Fruit fly (Drosophila melanogaster) whole organism, wandering third instar larva: ENCODE measurements around the gene CG13837.

Experiments
- Abd-B ChIP-seq: fragments of >200 bp; optimal IDR thresholded peaks from 2 replicates; lab custom pipeline; 2017; ENCODE audit warnings: missing biosample characterization, missing genetic modification characterization
- CG9705 ChIP-seq: fragments of 200-800 bp; sonication (Bioruptor generic); optimal IDR thresholded peaks from 2 replicates; lab custom pipeline; 2018; ENCODE audit warnings: missing biosample characterization, mild to moderate bottlenecking, missing genetic modification characterization
- CrebA ChIP-seq: fragments of 200-800 bp; sonication (Bioruptor generic); optimal IDR thresholded peaks from 2 replicates; lab custom pipeline; 2016; ENCODE audit warnings: missing biosample characterization, mild to moderate bottlenecking, missing genetic modification characterization, borderline replicate concordance
- Dfd ChIP-seq: fragments of >200 bp; optimal IDR thresholded peaks from 2 replicates; lab custom pipeline; 2017; ENCODE audit warnings: missing biosample characterization, missing genetic modification characterization
- Dif ChIP-seq: fragments of 200-275, 200-300 bp; sonication (Bioruptor generic); optimal IDR thresholded peaks from 2 replicates; lab custom pipeline; 2018; ENCODE audit warnings: missing biosample characterization, missing genetic modification characterization; ENCODE audit not compliant: partially characterized antibody
- GATAd ChIP-seq: sonication (Bioruptor generic); optimal IDR thresholded peaks from 2 replicates; lab custom pipeline; 2016; ENCODE audit warnings: missing biosample characterization, missing genetic modification characterization
- HLH106 ChIP-seq: fragments of 200-800 bp; optimal IDR thresholded peaks from 3 replicates; lab custom pipeline; 2019; ENCODE audit warnings: missing biosample characterization, mild to moderate bottlenecking, missing genetic modification characterization, moderate library complexity
- Hr83 ChIP-seq: fragments of 200-300 bp; sonication (Bioruptor generic); optimal IDR thresholded peaks from 2 replicates; lab custom pipeline; 2016; ENCODE audit warnings: missing biosample characterization, mild to moderate bottlenecking, missing genetic modification characterization, moderate library complexity; ENCODE audit not compliant: poor library complexity, severe bottlenecking
- Jra ChIP-seq: sonication (Bioruptor generic); optimal IDR thresholded peaks from 2 replicates; lab custom pipeline; 2016; ENCODE audit warnings: missing biosample characterization, missing genetic modification characterization
- Mio ChIP-seq: sonication (Bioruptor generic); optimal IDR thresholded peaks from 2 replicates; lab custom pipeline; 2016; ENCODE audit warnings: missing biosample characterization, missing genetic modification characterization
- Myc ChIP-seq: fragments of >200 bp; optimal IDR thresholded peaks from 2 replicates; lab custom pipeline; 2017
- OdsH ChIP-seq: fragments of 200-800 bp; sonication (Bioruptor generic); optimal IDR thresholded peaks from 2 replicates; lab custom pipeline; 2016; ENCODE audit warnings: missing biosample characterization, mild to moderate bottlenecking, missing genetic modification characterization
- Rel ChIP-seq, 2 experiments: fragments of 200-800 bp; sonication (Bioruptor generic) in 1 of 2; optimal IDR thresholded peaks; 2 replicates in 1 of 2; 3 replicates in 1 of 2; lab custom pipeline; 2016 to 2019; ENCODE audit warnings: mild to moderate bottlenecking in 2 of 2, missing biosample characterization in 2 of 2, missing genetic modification characterization in 2 of 2, moderate library complexity in 1 of 2
- Sp1 ChIP-seq: fragments of 200-800 bp; sonication (Bioruptor generic); optimal IDR thresholded peaks from 3 replicates; lab custom pipeline; 2019; ENCODE audit warnings: missing biosample characterization, mild to moderate bottlenecking, missing genetic modification characterization, moderate library complexity
- br ChIP-seq: fragments of 200-800 bp; sonication (Bioruptor generic); optimal IDR thresholded peaks from 2 replicates; lab custom pipeline; 2016; ENCODE audit warnings: missing biosample characterization, missing genetic modification characterization
- dl ChIP-seq, 2 experiments: fragments of 175-275, 200-275 bp in 1 of 2; fragments of 200-275 bp in 1 of 2; sonication (Bioruptor generic); optimal IDR thresholded peaks; lab custom pipeline; 2018; ENCODE audit warnings: mild to moderate bottlenecking in 2 of 2, missing biosample characterization in 2 of 2, missing genetic modification characterization in 2 of 2, moderate library complexity in 2 of 2; ENCODE audit not compliant: partially characterized antibody in 2 of 2, insufficient read depth in 1 of 2
- dmrt93B ChIP-seq: fragments of 200-800 bp; sonication (Bioruptor generic); optimal IDR thresholded peaks from 2 replicates; lab custom pipeline; 2018; ENCODE audit warnings: missing biosample characterization, mild to moderate bottlenecking, missing genetic modification characterization
- dsf ChIP-seq: sonication (Bioruptor generic); optimal IDR thresholded peaks from 2 replicates; lab custom pipeline; 2016; ENCODE audit warnings: missing biosample characterization, missing genetic modification characterization, borderline replicate concordance
- ey ChIP-seq: fragments of 200-800 bp; sonication (Bioruptor generic); optimal IDR thresholded peaks from 2 replicates; lab custom pipeline; 2016; ENCODE audit warnings: missing biosample characterization, missing genetic modification characterization
- foxo ChIP-seq, 2 experiments: fragments of 200-800 bp; sonication (Bioruptor generic); optimal IDR thresholded peaks; 2 replicates in 1 of 2; 3 replicates in 1 of 2; lab custom pipeline; 2016 to 2017; ENCODE audit warnings: missing biosample characterization in 2 of 2, missing genetic modification characterization in 2 of 2
- fru ChIP-seq: fragments of 200-800 bp; sonication (Bioruptor generic); optimal IDR thresholded peaks from 3 replicates; lab custom pipeline; 2016; ENCODE audit warnings: missing biosample characterization, mild to moderate bottlenecking, missing genetic modification characterization
- h ChIP-seq: fragments of 200-800 bp; sonication (Bioruptor generic); optimal IDR thresholded peaks from 3 replicates; lab custom pipeline; 2016; ENCODE audit warnings: missing biosample characterization, mild to moderate bottlenecking, missing genetic modification characterization
- jim ChIP-seq: fragments of 175-275, 200-325 bp; sonication (Bioruptor generic); optimal IDR thresholded peaks from 2 replicates; lab custom pipeline; 2016; ENCODE audit warnings: missing biosample characterization, mild to moderate bottlenecking, missing genetic modification characterization
- lola ChIP-seq: fragments of >200 bp; optimal IDR thresholded peaks from 2 replicates; lab custom pipeline; 2017; ENCODE audit warnings: missing biosample characterization, missing genetic modification characterization
- pan ChIP-seq: fragments of >200 bp; optimal IDR thresholded peaks from 2 replicates; lab custom pipeline; 2017
- psq ChIP-seq: fragments of 200-800 bp; sonication (Bioruptor generic); optimal IDR thresholded peaks from 3 replicates; lab custom pipeline; 2017; ENCODE audit warnings: missing biosample characterization, mild to moderate bottlenecking, missing genetic modification characterization, moderate library complexity
- rgr ChIP-seq: fragments of 200-800 bp; sonication (Bioruptor generic); optimal IDR thresholded peaks from 3 replicates; lab custom pipeline; 2016; ENCODE audit warnings: missing biosample characterization, mild to moderate bottlenecking, missing genetic modification characterization
- sage ChIP-seq: fragments of 200-800 bp; sonication (Bioruptor generic); optimal IDR thresholded peaks from 2 replicates; lab custom pipeline; 2016; ENCODE audit warnings: missing biosample characterization, mild to moderate bottlenecking, missing genetic modification characterization
- sv ChIP-seq: fragments of 200-800 bp; sonication (Bioruptor generic); optimal IDR thresholded peaks from 3 replicates; lab custom pipeline; 2016; ENCODE audit warnings: missing biosample characterization, missing genetic modification characterization
- usp ChIP-seq: fragments of >200 bp; optimal IDR thresholded peaks from 2 replicates; lab custom pipeline; 2017; ENCODE audit warnings: missing biosample characterization, missing genetic modification characterization
- woc ChIP-seq: sonication (Bioruptor generic); optimal IDR thresholded peaks from 2 replicates; lab custom pipeline; 2016; ENCODE audit warnings: missing biosample characterization, mild to moderate bottlenecking, missing genetic modification characterization

CG13837 gene

DNA sequence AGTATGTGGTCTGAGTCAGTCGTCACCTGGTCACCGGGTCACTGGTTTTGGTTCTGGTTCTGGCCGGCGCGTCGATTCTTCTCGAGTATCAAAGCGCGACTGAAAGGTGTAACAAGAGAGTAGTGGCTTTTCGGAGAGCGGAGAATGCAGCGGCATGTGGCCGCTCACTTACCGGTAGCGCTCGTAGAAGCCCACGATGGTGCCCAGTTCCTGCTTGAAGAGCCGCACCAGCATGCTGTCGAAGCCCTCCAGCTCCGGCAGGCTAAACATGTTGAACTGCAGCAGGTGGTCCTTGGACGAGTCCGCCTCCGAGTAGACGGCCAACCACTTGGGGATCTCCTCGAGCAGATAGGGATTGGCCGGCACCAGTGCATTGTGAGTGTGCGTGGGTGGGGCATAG lies 15.1 kb downstream of the CG13837 start, which contains the start of gene Ctns:
Gene Ctns (minus strand): TSS at position 101 of the 400 bp plus-strand sequence.
- TF ChIP-seq CG9705 (GFP tag; lab: Kevin White, UChicago) (no peak), rgr (no peak), Jra (GFP tag; lab: Kevin White, UChicago) (no peak), pan (lab: Kevin White, UChicago) (no peak), usp (no peak), CrebA (no peak), sage (GFP tag; lab: Kevin White, UChicago) (no peak), jim (no peak), br (GFP tag; lab: Kevin White, UChicago) (no peak), woc (GFP tag; lab: Kevin White, UChicago) (no peak), Rel (GFP tag; optimal IDR thresholded peaks at IDR 0.05; lab: Kevin White, UChicago) (no peak), Rel (tag; optimal IDR thresholded peaks at IDR 0.05; lab: Kevin White, UChicago) (no peak), Dif (GFP tag; lab: Kevin White, UChicago) (no peak), GATAd (GFP tag; lab: Kevin White, UChicago) (no peak), Mio (GFP tag; lab: Kevin White, UChicago) (no peak), h (no peak), fru (GFP tag; lab: Kevin White, UChicago) (no peak), Myc (lab: Kevin White, UChicago) (no peak), dmrt93B (GFP tag; lab: Kevin White, UChicago) (no peak), Abd-B (GFP tag; lab: Kevin White, UChicago) (no peak), dl (GFP tag; optimal IDR thresholded peaks at IDR 0.05; lab: Kevin White, UChicago; ENCODE audit: insufficient read depth in 1 of 2, partially characterized antibody in 2 of 2) (no peak)

DNA sequence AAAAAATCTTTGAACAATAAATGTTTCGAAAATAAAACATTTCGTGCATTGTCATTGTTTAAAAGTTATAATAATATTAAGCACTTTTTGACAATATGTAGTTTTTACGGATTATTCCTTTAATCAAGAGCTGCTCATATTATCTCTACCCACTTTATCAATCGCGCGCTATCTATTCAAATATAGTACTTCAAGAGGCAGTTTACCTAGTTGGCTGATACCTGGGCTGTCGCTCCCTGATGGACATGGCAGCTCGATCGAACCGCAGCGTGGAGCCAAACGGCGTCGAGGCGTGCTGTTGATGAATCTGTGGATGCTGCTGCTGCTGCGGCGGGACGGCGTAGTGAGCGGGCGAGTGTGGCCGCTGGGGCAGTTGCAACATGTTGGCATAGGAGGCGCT lies 16.4 kb downstream of the CG13837 start:
- no peak for TF ChIP-seq Dfd (GFP tag; lab: Kevin White, UChicago)
- TF ChIP-seq dl (GFP tag; optimal IDR thresholded peaks at IDR 0.05; lab: Kevin White, UChicago; ENCODE audit: insufficient read depth in 1 of 2, partially characterized antibody in 2 of 2) = no peak
- no peak for TF ChIP-seq Sp1
- no peak for TF ChIP-seq pan (lab: Kevin White, UChicago)
- TF ChIP-seq, all 38 proteins: peak for 0

DNA sequence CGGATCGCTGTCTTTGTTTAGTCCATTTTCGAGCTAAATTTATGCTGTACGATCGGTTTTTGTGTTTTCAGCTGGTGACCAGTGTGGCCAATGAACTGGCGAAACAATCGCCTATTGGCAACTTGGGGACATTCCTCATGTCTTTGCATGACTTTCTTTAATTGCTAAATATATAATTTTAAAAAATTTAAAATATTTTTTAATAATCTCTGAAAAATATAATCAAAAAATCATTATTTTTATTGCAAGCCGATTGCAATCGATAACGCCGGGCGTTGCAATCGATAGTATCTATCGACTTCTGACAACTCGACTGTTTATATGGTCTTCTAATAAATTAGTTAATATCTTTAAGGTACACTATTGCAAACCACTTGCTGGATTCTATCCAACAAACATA lies 17.4 kb downstream of the CG13837 start, which contains the start of the genes sav and Ublcp1:
Gene sav (minus strand): TSS at position 96 of the 400 bp plus-strand sequence.
Gene Ublcp1 (plus strand): TSS at position 285 of the 400 bp plus-strand sequence.
- TF ChIP-seq Abd-B (GFP tag; lab: Kevin White, UChicago) = no peak
- no peak for TF ChIP-seq usp
- TF ChIP-seq CrebA = no peak
- TF ChIP-seq OdsH (GFP tag; lab: Kevin White, UChicago) = no peak
- no peak for TF ChIP-seq Myc (lab: Kevin White, UChicago)
- no peak for TF ChIP-seq ey (GFP tag; lab: Kevin White, UChicago)
- TF ChIP-seq h = peak; percentile 24
- no peak for TF ChIP-seq lola
- peak; percentile 10 for TF ChIP-seq sage (GFP tag; lab: Kevin White, UChicago)
- TF ChIP-seq psq = peak; percentile 13
- no peak for TF ChIP-seq Rel (GFP tag; optimal IDR thresholded peaks at IDR 0.05; lab: Kevin White, UChicago)
- peak; percentile 59 for TF ChIP-seq Rel (tag; optimal IDR thresholded peaks at IDR 0.05; lab: Kevin White, UChicago)
- no peak for TF ChIP-seq jim
- TF ChIP-seq Jra (GFP tag; lab: Kevin White, UChicago) = no peak
- TF ChIP-seq GATAd (GFP tag; lab: Kevin White, UChicago) = no peak
- TF ChIP-seq rgr = peak; percentile 35
- no peak for TF ChIP-seq Sp1
- no peak for TF ChIP-seq dsf
- no peak for TF ChIP-seq HLH106
- no peak for TF ChIP-seq CG9705 (GFP tag; lab: Kevin White, UChicago)
- TF ChIP-seq br (GFP tag; lab: Kevin White, UChicago) = no peak
- TF ChIP-seq foxo (GFP tag; optimal IDR thresholded peaks at IDR 0.05; lab: Kevin White, UChicago) = peak in 1 of 2 experiments; percentile 24

DNA sequence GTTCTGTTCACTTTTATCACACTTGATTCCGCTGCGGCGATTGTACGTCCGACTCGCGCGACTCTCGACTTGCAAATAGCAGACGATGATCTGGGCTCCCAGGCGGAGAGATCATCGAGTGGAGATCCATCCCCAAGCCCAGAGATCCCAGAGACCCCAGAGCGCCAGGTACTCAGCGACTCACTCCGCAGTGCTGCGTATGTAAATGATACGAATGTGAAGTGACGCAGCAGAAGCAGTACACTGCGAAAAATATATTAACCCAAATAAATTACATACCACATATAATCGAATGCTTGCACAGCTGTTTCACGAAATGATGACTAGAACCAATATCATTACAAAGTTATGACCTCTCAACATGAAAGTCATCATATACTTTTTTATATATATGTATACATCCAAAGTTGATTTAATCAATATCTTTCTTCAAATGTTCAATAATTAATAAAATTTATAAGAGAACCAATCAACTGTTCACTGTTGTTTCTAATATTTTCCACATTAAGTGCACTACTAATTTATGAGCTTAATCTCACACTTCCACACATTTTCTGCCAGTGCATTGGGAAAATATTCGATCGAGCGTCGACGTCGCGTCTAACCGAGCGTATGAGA lies 23.5 kb downstream of the CG13837 start, which contains the start of gene CG17111:
Gene CG17111 (minus strand): TSS at position 51 of the 618 bp plus-strand sequence.
- TF ChIP-seq CG9705 (GFP tag; lab: Kevin White, UChicago) (no peak), Myc (lab: Kevin White, UChicago) (no peak), h (peak; percentile 43), OdsH (GFP tag; lab: Kevin White, UChicago) (peak; percentile 3), Dfd (GFP tag; lab: Kevin White, UChicago) (no peak), foxo (GFP tag; optimal IDR thresholded peaks at IDR 0.05; lab: Kevin White, UChicago) (peak in 1 of 2 experiments; percentile 19), usp (no peak), sage (GFP tag; lab: Kevin White, UChicago) (no peak), HLH106 (peak; percentile 35), sv (GFP tag; lab: Kevin White, UChicago) (peak; percentile 29), lola (no peak), fru (GFP tag; lab: Kevin White, UChicago) (peak; percentile 8), Hr83 (GFP tag; lab: Kevin White, UChicago) (no peak), rgr (peak; percentile 2)
